Fruit fly (Drosophila melanogaster) whole organism, embryonic: ENCODE data around the gene w.

ENCODE experiments used
- Awh ChIP-seq: fragments of 200-800 bp; sonication (Bioruptor generic); IDR thresholded peaks from 2 replicates; pipeline ENCODE4, ENCODE4 v1.3.6; 2022; ENCODE audit warnings: missing biosample characterization, missing genetic modification characterization
- B-H2 ChIP-seq: fragments of 200-800 bp; sonication (Bioruptor generic); optimal IDR thresholded peaks from 2 replicates; lab custom pipeline; 2018; ENCODE audit warnings: missing biosample characterization, mild to moderate bottlenecking, missing genetic modification characterization
- C15 ChIP-seq: fragments of 200-800 bp; sonication (Bioruptor generic); IDR thresholded peaks from 3 replicates; pipeline ENCODE4 v1.3.6; 2022; ENCODE audit warnings: missing biosample characterization, missing genetic modification characterization
- CG10147 ChIP-seq: fragments of 200-800 bp; sonication (Bioruptor generic); optimal IDR thresholded peaks from 2 replicates; lab custom pipeline; 2019; ENCODE audit warnings: missing biosample characterization, mild to moderate bottlenecking, missing genetic modification characterization, moderate library complexity
- CG10431 ChIP-seq: fragments of 200-800 bp; sonication (Bioruptor generic); optimal IDR thresholded peaks from 3 replicates; lab custom pipeline; 2018; ENCODE audit warnings: missing biosample characterization, mild to moderate bottlenecking, missing genetic modification characterization
- CG10565 ChIP-seq: fragments of 200-800 bp; sonication (Bioruptor generic); optimal IDR thresholded peaks from 3 replicates; lab custom pipeline; 2016; ENCODE audit warnings: missing biosample characterization, mild to moderate bottlenecking, missing genetic modification characterization
- CG11247 ChIP-seq: fragments of 200-800 bp; sonication (Bioruptor generic); IDR thresholded peaks from 2 replicates; pipeline ENCODE4 v1.3.6; 2022; ENCODE audit warnings: missing biosample characterization, missing genetic modification characterization
- CG11456 ChIP-seq: fragments of 200-800 bp; sonication (Bioruptor generic); IDR thresholded peaks from 3 replicates; pipeline ENCODE4 v1.3.6; 2022; ENCODE audit warnings: missing biosample characterization, missing genetic modification characterization
- CG12071 ChIP-seq: fragments of 200-800 bp; sonication (Bioruptor generic); optimal IDR thresholded peaks from 3 replicates; lab custom pipeline; 2018; ENCODE audit warnings: missing biosample characterization, mild to moderate bottlenecking, missing genetic modification characterization
- CG12236 ChIP-seq: fragments of 200-800 bp; sonication (Bioruptor generic); optimal IDR thresholded peaks from 2 replicates; lab custom pipeline; 2016; ENCODE audit warnings: missing biosample characterization, missing genetic modification characterization
- CG1233 ChIP-seq: fragments of 200-800 bp; sonication (Bioruptor generic); optimal IDR thresholded peaks from 4 replicates; lab custom pipeline; 2018; ENCODE audit warnings: missing biosample characterization, mild to moderate bottlenecking, missing genetic modification characterization
- CG12391 ChIP-seq: fragments of 200-800 bp; sonication (Bioruptor generic); optimal IDR thresholded peaks from 3 replicates; lab custom pipeline; 2018; ENCODE audit warnings: missing biosample characterization, mild to moderate bottlenecking, missing genetic modification characterization, moderate library complexity
- CG12942 ChIP-seq: fragments of 200-800 bp; sonication (Bioruptor generic); optimal IDR thresholded peaks from 3 replicates; lab custom pipeline; 2016; ENCODE audit warnings: missing biosample characterization, missing genetic modification characterization
- CG13287 ChIP-seq: fragments of 200-800 bp; sonication (Bioruptor generic); IDR thresholded peaks from 2 replicates; pipeline ENCODE4 v1.3.6; 2022; ENCODE audit warnings: missing biosample characterization, missing genetic modification characterization; ENCODE audit not compliant: partially characterized antibody
- CG13424 ChIP-seq: fragments of 200-800 bp; sonication (Bioruptor generic); optimal IDR thresholded peaks from 2 replicates; lab custom pipeline; 2019; ENCODE audit warnings: missing biosample characterization, mild to moderate bottlenecking, missing genetic modification characterization, moderate library complexity
- CG14710 ChIP-seq: fragments of 200-800 bp; sonication (Bioruptor generic); optimal IDR thresholded peaks from 3 replicates; lab custom pipeline; 2019; ENCODE audit warnings: missing biosample characterization, mild to moderate bottlenecking, missing genetic modification characterization, moderate library complexity
- CG2129 ChIP-seq: fragments of 200-800 bp; sonication (Bioruptor generic); IDR thresholded peaks from 2 replicates; pipeline ENCODE4 v1.3.6; 2022; ENCODE audit warnings: missing biosample characterization, missing genetic modification characterization; ENCODE audit not compliant: partially characterized antibody
- CG2202 ChIP-seq: fragments of 200-800 bp; sonication (Bioruptor generic); optimal IDR thresholded peaks from 2 replicates; lab custom pipeline; 2018; ENCODE audit warnings: missing biosample characterization, mild to moderate bottlenecking, missing genetic modification characterization
- CG2712 ChIP-seq: fragments of 200-800 bp; optimal IDR thresholded peaks from 3 replicates; lab custom pipeline; 2019; ENCODE audit warnings: missing biosample characterization, mild to moderate bottlenecking, missing genetic modification characterization, moderate library complexity
- CG31365 ChIP-seq: fragments of 200-800 bp; sonication (Bioruptor generic); optimal IDR thresholded peaks from 2 replicates; lab custom pipeline; 2018; ENCODE audit warnings: missing biosample characterization, mild to moderate bottlenecking, missing genetic modification characterization
- CG32532 ChIP-seq: fragments of 200-800 bp; sonication (Bioruptor generic); IDR thresholded peaks from 2 replicates; pipeline ENCODE4 v1.3.6; 2022; ENCODE audit warnings: missing biosample characterization, missing genetic modification characterization
- CG34422 ChIP-seq: fragments of 200-800 bp; sonication (Bioruptor generic); IDR thresholded peaks from 3 replicates; pipeline ENCODE4 v1.3.6; 2022; ENCODE audit warnings: missing biosample characterization, missing genetic modification characterization
- CG42726 ChIP-seq: fragments of 200-800 bp; sonication (Bioruptor generic); IDR thresholded peaks from 2 replicates; pipeline ENCODE4 v1.3.6; 2022; ENCODE audit warnings: missing biosample characterization, missing genetic modification characterization; ENCODE audit not compliant: partially characterized antibody
- CG5245 ChIP-seq: fragments of 200-800 bp; sonication (Bioruptor generic); optimal IDR thresholded peaks from 3 replicates; lab custom pipeline; 2016; ENCODE audit warnings: missing biosample characterization, missing genetic modification characterization
- CG6175 ChIP-seq: fragments of 200-800 bp; sonication (Bioruptor generic); IDR thresholded peaks from 3 replicates; pipeline ENCODE4 v1.3.6; 2022; ENCODE audit warnings: missing biosample characterization, missing genetic modification characterization
- CG6272 ChIP-seq: fragments of 200-800 bp; sonication (Bioruptor generic); IDR thresholded peaks from 2 replicates; pipeline ENCODE4 v1.3.6; 2022; ENCODE audit warnings: missing biosample characterization, missing genetic modification characterization
- CG6683 ChIP-seq: fragments of 200-800 bp; sonication (Bioruptor generic); optimal IDR thresholded peaks from 2 replicates; lab custom pipeline; 2017; ENCODE audit warnings: missing biosample characterization, mild to moderate bottlenecking, missing genetic modification characterization, missing genetic modification reagents
- CkIIα-i1 ChIP-seq: fragments of 200-800 bp; sonication (Bioruptor generic); IDR thresholded peaks from 2 replicates; pipeline ENCODE4 v1.3.6; 2022; ENCODE audit warnings: missing biosample characterization, missing genetic modification characterization
- Doc3 ChIP-seq: fragments of 200-800 bp; sonication (Bioruptor generic); IDR thresholded peaks from 3 replicates; pipeline ENCODE4 v1.3.6; 2022; ENCODE audit warnings: missing biosample characterization, missing genetic modification characterization; ENCODE audit not compliant: partially characterized antibody
- E2f1 ChIP-seq: fragments of 200-800 bp; sonication (Bioruptor generic); IDR thresholded peaks from 2 replicates; pipeline ENCODE4 v1.3.6; 2022; ENCODE audit warnings: missing biosample characterization, missing genetic modification characterization
- H2.0 ChIP-seq: fragments of 200-800 bp; sonication (Bioruptor generic); IDR thresholded peaks from 2 replicates; pipeline ENCODE4 v1.3.6; 2022; ENCODE audit warnings: missing biosample characterization, missing genetic modification characterization
- Hmx ChIP-seq: fragments of 200-800 bp; sonication (Bioruptor generic); optimal IDR thresholded peaks from 2 replicates; lab custom pipeline; 2016; ENCODE audit warnings: missing biosample characterization, missing genetic modification characterization
- NfI ChIP-seq: fragments of 200-800 bp; sonication (Bioruptor generic); optimal IDR thresholded peaks from 3 replicates; lab custom pipeline; 2018; ENCODE audit warnings: missing biosample characterization, mild to moderate bottlenecking, missing genetic modification characterization, moderate library complexity
- amos ChIP-seq: fragments of 200-800 bp; sonication (Bioruptor generic); IDR thresholded peaks from 2 replicates; pipeline ENCODE4 v1.3.6; 2022; ENCODE audit warnings: missing biosample characterization, missing genetic modification characterization; ENCODE audit not compliant: partially characterized antibody
- cwo ChIP-seq: fragments of 200-800 bp; sonication (Bioruptor generic); optimal IDR thresholded peaks from 3 replicates; lab custom pipeline; 2017; ENCODE audit warnings: missing biosample characterization, missing genetic modification characterization, mild to moderate bottlenecking, moderate library complexity, missing genetic modification reagents
- dpn ChIP-seq, 2 experiments: fragments of 200-800 bp; sonication (Bioruptor generic); optimal IDR thresholded peaks; 3 replicates each; lab custom pipeline; 2016; ENCODE audit warnings: missing biosample characterization in 2 of 2, missing genetic modification characterization in 2 of 2
- dysf ChIP-seq: fragments of 200-800 bp; sonication (Bioruptor generic); IDR thresholded peaks from 3 replicates; pipeline ENCODE4 v1.3.6; 2022; ENCODE audit warnings: missing biosample characterization, missing genetic modification characterization
- esg ChIP-seq: fragments of 200-800 bp; sonication (Bioruptor generic); conservative IDR thresholded peaks from 2 replicates; pipeline ENCODE4 v1.3.6; 2022; ENCODE audit warnings: missing biosample characterization, missing genetic modification characterization
- ham ChIP-seq: fragments of 200-800 bp; sonication (Bioruptor generic); IDR thresholded peaks from 2 replicates; pipeline ENCODE4 v1.3.6; 2022; ENCODE audit warnings: missing biosample characterization, missing genetic modification characterization
- onecut ChIP-seq: fragments of 200-800 bp; sonication (Bioruptor generic); IDR thresholded peaks from 2 replicates; pipeline ENCODE4 v1.3.6; 2022; ENCODE audit warnings: missing biosample characterization, missing genetic modification characterization
- pb ChIP-seq: fragments of 200-800 bp; sonication (Bioruptor generic); optimal IDR thresholded peaks from 3 replicates; lab custom pipeline; 2016; ENCODE audit warnings: missing biosample characterization, missing genetic modification characterization
- salm ChIP-seq: fragments of 200-800 bp; sonication (Bioruptor generic); optimal IDR thresholded peaks from 2 replicates; lab custom pipeline; 2018; ENCODE audit warnings: missing biosample characterization, mild to moderate bottlenecking, missing genetic modification characterization
- shn ChIP-seq: fragments of 200-800 bp; sonication (Bioruptor generic); optimal IDR thresholded peaks from 3 replicates; lab custom pipeline; 2016; ENCODE audit warnings: missing biosample characterization, missing genetic modification characterization
- sim ChIP-seq: fragments of 200-800 bp; sonication (Bioruptor generic); IDR thresholded peaks from 2 replicates; pipeline ENCODE4 v1.3.6; 2022; ENCODE audit warnings: missing biosample characterization, missing genetic modification characterization
- sr ChIP-seq: fragments of 200-800 bp; sonication (Bioruptor generic); IDR thresholded peaks from 3 replicates; pipeline ENCODE4 v1.3.6; 2022; ENCODE audit warnings: missing biosample characterization, missing genetic modification characterization
- tio ChIP-seq: fragments of 200-800 bp; sonication (Bioruptor generic); optimal IDR thresholded peaks from 2 replicates; lab custom pipeline; 2017; ENCODE audit warnings: missing biosample characterization, missing genetic modification characterization, inconsistent platforms
- tll ChIP-seq, 2 experiments: fragments of 200-800 bp in 1 of 2; fragments of >200 bp in 1 of 2; sonication (Bioruptor generic) in 1 of 2; optimal IDR thresholded peaks; 2 replicates each; lab custom pipeline; 2017 to 2019; ENCODE audit warnings: missing biosample characterization in 2 of 2, missing genetic modification characterization in 2 of 2, mild to moderate bottlenecking in 1 of 2, moderate library complexity in 1 of 2
- unpg ChIP-seq: fragments of 200-800 bp; sonication (Bioruptor generic); optimal IDR thresholded peaks from 3 replicates; lab custom pipeline; 2018; ENCODE audit warnings: missing biosample characterization, mild to moderate bottlenecking, missing genetic modification characterization, moderate library complexity
- vnd ChIP-seq: fragments of 200-800 bp; sonication (Bioruptor generic); IDR thresholded peaks from 3 replicates; pipeline ENCODE4 v1.3.6; 2022; ENCODE audit warnings: missing biosample characterization, missing genetic modification characterization; ENCODE audit not compliant: partially characterized antibody

Gene w

DNA sequence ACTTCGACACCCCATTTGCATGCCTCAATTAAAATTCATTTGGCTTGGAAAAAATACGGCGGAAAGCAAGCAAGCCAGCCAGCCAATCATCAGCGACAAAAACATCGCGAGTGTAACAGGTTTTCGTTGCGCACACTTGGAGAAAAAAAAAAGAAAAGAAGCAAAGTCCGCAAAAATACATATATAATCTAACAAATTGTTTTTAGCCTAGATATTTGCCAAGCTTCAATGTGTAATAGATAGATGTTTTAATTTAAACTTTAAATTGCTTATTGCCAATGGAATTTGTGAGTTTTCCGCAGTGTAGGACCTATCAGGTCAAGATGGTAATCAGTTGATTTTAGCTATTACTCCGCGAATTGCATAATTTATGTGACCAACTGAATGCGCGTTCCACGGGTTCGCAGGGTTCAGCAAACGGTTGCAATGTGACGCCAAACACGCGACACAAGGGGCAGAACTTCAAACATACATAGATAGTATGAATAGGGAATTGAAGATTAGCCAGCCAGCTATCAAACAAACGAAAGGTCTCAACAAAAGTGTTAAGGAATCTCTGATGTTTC lies 9.6 kb downstream of the w start (continued):
- peak; percentile 96 for TF ChIP-seq dysf (GFP tag; lab: Robert Waterston, UW)
- TF ChIP-seq CG10565 (GFP tag; lab: Kevin White, UChicago): peak; percentile 55
- peak; percentile 84 for TF ChIP-seq cwo (GFP tag; lab: Kevin White, UChicago)
- peak; percentile 82; the same call in 1 of the 3 replicates for TF ChIP-seq C15
- peak; percentile 80 for TF ChIP-seq CG12391 (tag; lab: Kevin White, UChicago)
- no peak for TF ChIP-seq CG10431 (GFP tag; lab: Kevin White, UChicago)
- peak; percentile 94 for TF ChIP-seq CG32532 (GFP tag; lab: Robert Waterston, UW)
- peak; percentile 92 for TF ChIP-seq CG11247 (GFP tag; lab: Robert Waterston, UW)
- peak; percentile 80 for TF ChIP-seq pb (GFP tag; lab: Kevin White, UChicago)
- TF ChIP-seq unpg (GFP tag; lab: Kevin White, UChicago): peak; percentile 91
- no peak for TF ChIP-seq CG2129
- TF ChIP-seq CG10147 (GFP tag; lab: Kevin White, UChicago): peak; percentile 84
- TF ChIP-seq CG12236 (GFP tag; lab: Kevin White, UChicago): no peak
- TF ChIP-seq CG13287 (GFP tag; lab: Robert Waterston, UW): no peak
- no peak for TF ChIP-seq vnd (GFP tag; lab: Robert Waterston, UW)
- TF ChIP-seq Awh (GFP tag; lab: Robert Waterston, UW): peak; percentile 85
- peak; percentile 84 for TF ChIP-seq CG12071 (GFP tag; lab: Kevin White, UChicago)
- peak; percentile 75 for TF ChIP-seq tio (GFP tag; lab: Kevin White, UChicago)
- TF ChIP-seq Doc3 (GFP tag; lab: Robert Waterston, UW): no peak
- peak; percentile 85 for TF ChIP-seq CG6272 (GFP tag; lab: Robert Waterston, UW)
- TF ChIP-seq dpn (GFP tag; optimal IDR thresholded peaks at IDR 0.05; lab: Kevin White, UChicago): peak; percentile 87 to 89
- no peak for TF ChIP-seq amos (GFP tag; lab: Robert Waterston, UW)
- TF ChIP-seq CG11456 (GFP tag; lab: Robert Waterston, UW): peak; percentile 93
- peak; percentile 83 for TF ChIP-seq CG12942 (GFP tag; lab: Kevin White, UChicago)
- peak; percentile 55 for TF ChIP-seq CG31365
- peak; percentile 82 for TF ChIP-seq CG5245 (GFP tag; lab: Kevin White, UChicago)
- peak; percentile 61 for TF ChIP-seq salm (tag; lab: Kevin White, UChicago)
- TF ChIP-seq ham (GFP tag; lab: Robert Waterston, UW): peak; percentile 63; the same call in 1 of the 2 replicates
- peak; percentile 92 for TF ChIP-seq esg
- peak; percentile 80 for TF ChIP-seq NfI (GFP tag; lab: Kevin White, UChicago)
- TF ChIP-seq CG2712 (tag; lab: Kevin White, UChicago): peak; percentile 73
- peak; percentile 93 for TF ChIP-seq CG34422
- TF ChIP-seq CG2202 (tag; lab: Kevin White, UChicago): peak; percentile 2
- peak; percentile 88 for TF ChIP-seq CG6175
- peak; percentile 91 for TF ChIP-seq CG13424 (tag; lab: Kevin White, UChicago)
- TF ChIP-seq H2.0 (GFP tag; lab: Robert Waterston, UW): peak; percentile 89
- peak; percentile 60 for TF ChIP-seq CG14710 (tag; lab: Kevin White, UChicago)
- no peak for TF ChIP-seq tll (GFP tag; optimal IDR thresholded peaks at IDR 0.05; lab: Kevin White, UChicago)
- TF ChIP-seq sr (GFP tag; lab: Robert Waterston, UW): peak; percentile 80
- TF ChIP-seq E2f1 (GFP tag; lab: Robert Waterston, UW): peak; percentile 89
- peak; percentile 82 for TF ChIP-seq onecut (GFP tag; lab: Robert Waterston, UW)
- no peak for TF ChIP-seq CG42726
- peak; percentile 71 for TF ChIP-seq shn (GFP tag; lab: Kevin White, UChicago)
- no peak for TF ChIP-seq B-H2 (GFP tag; lab: Kevin White, UChicago)
- TF ChIP-seq CG1233 (GFP tag; lab: Kevin White, UChicago): peak; percentile 84
- TF ChIP-seq CG6683 (GFP tag; lab: Kevin White, UChicago): peak; percentile 68
- peak; percentile 69; the same call in 1 of the 2 replicates for TF ChIP-seq CkIIα-i1 (GFP tag; lab: Robert Waterston, UW)
- 0 out of 2 replicates have a peak, but pooled peaks have one; percentile 38 for TF ChIP-seq sim (GFP tag; lab: Robert Waterston, UW)
- peak; percentile 70 for TF ChIP-seq Hmx (GFP tag; lab: Kevin White, UChicago)
